Worm (Caenorhabditis elegans) whole organism, young adult: ENCODE data around the gene M162.15.
A peak's percentile ranks its signal among the peaks of the same experiment; 100 is the strongest.

Source experiments
- B0035.1 ChIP-seq: sonication (generic microtip); optimal IDR thresholded peaks from 2 replicates; lab custom pipeline; 2016; ENCODE audit warnings: missing genetic modification characterization, mild to moderate bottlenecking, missing compliant biosample characterization, missing genotype, missing genetic modification reagents
- B0336.3 ChIP-seq: fragments of 200-800 bp; sonication (Bioruptor generic); IDR thresholded peaks from 2 replicates; pipeline ENCODE4 v1.3.6; 2022; ENCODE audit warnings: missing genetic modification characterization, missing compliant biosample characterization
- C06A6.2 ChIP-seq: fragments of 200-800 bp; sonication (Bioruptor generic); conservative IDR thresholded peaks from 2 replicates; pipeline ENCODE4 v1.3.6; 2022; ENCODE audit warnings: missing genetic modification characterization, missing compliant biosample characterization
- C17E4.6 ChIP-seq: fragments of 200-800 bp; sonication (Bioruptor generic); IDR thresholded peaks from 2 replicates; pipeline ENCODE4 v1.3.6; 2022; ENCODE audit warnings: missing genetic modification reagents, missing genetic modification characterization, missing compliant biosample characterization
- D2030.7 ChIP-seq: fragments of 200-800 bp; sonication (Bioruptor generic); IDR thresholded peaks from 2 replicates; pipeline ENCODE4 v1.3.6; 2022; ENCODE audit warnings: missing genetic modification reagents, missing genetic modification characterization, missing compliant biosample characterization
- F37B4.10 ChIP-seq: fragments of 200-800 bp; sonication (Bioruptor generic); IDR thresholded peaks from 2 replicates; pipeline ENCODE4 v1.3.6; 2022; ENCODE audit warnings: missing genetic modification characterization, missing compliant biosample characterization
- F57C9.4 ChIP-seq: sonication (generic microtip); optimal IDR thresholded peaks from 2 replicates; lab custom pipeline; 2017; ENCODE audit warnings: mild to moderate bottlenecking, missing genetic modification characterization, missing compliant biosample characterization
- Y53F4B.3 ChIP-seq: fragments of 200-800 bp; sonication (Bioruptor generic); IDR thresholded peaks from 2 replicates; pipeline ENCODE4 v1.3.6; 2022; ENCODE audit warnings: missing genetic modification reagents, missing genetic modification characterization, missing compliant biosample characterization
- Y56A3A.18 ChIP-seq: fragments of 200-800 bp; sonication (Bioruptor generic); IDR thresholded peaks from 2 replicates; pipeline ENCODE4 v1.3.6; 2022; ENCODE audit warnings: missing genetic modification reagents, missing genetic modification characterization, missing compliant biosample characterization
- ama-1 ChIP-seq, 3 experiments: fragments of 150-350 bp in 1 of 3; sonication (generic microtip) in 2 of 3; optimal IDR thresholded peaks; 2 replicates each; lab custom pipeline; 2014 to 2018; ENCODE audit warnings: missing biosample characterization in 2 of 3, missing genetic modification characterization in 2 of 3, missing genetic modification reagents in 2 of 3
- aptf-3 ChIP-seq: fragments of 200-800 bp; sonication (Bioruptor generic); IDR thresholded peaks from 2 replicates; pipeline ENCODE4 v1.3.6; 2022; ENCODE audit warnings: missing genetic modification characterization, missing compliant biosample characterization
- athp-1 ChIP-seq: sonication (generic microtip); optimal IDR thresholded peaks from 2 replicates; lab custom pipeline; 2017; ENCODE audit warnings: mild to moderate bottlenecking, missing genetic modification characterization, missing compliant biosample characterization
- attf-6 ChIP-seq: fragments of 200-800 bp; sonication (Bioruptor generic); IDR thresholded peaks from 2 replicates; pipeline ENCODE4 v1.3.6; 2022; ENCODE audit warnings: missing genetic modification reagents, missing genetic modification characterization, missing compliant biosample characterization
- bed-2 ChIP-seq: fragments of 200-800 bp; sonication (Bioruptor generic); IDR thresholded peaks from 2 replicates; pipeline ENCODE4 v1.3.6; 2022; ENCODE audit warnings: missing genetic modification reagents, missing genetic modification characterization, missing compliant biosample characterization
- ccch-3 ChIP-seq: fragments of 200-800 bp; sonication (Bioruptor generic); optimal IDR thresholded peaks from 2 replicates; lab custom pipeline; 2018; ENCODE audit warnings: mild to moderate bottlenecking, missing genetic modification characterization, missing compliant biosample characterization
- cebp-1 ChIP-seq, 2 experiments: fragments of 200-800 bp in 1 of 2; sonication (Bioruptor generic) in 1 of 2; sonication (generic microtip) in 1 of 2; IDR thresholded peaks in 1 of 2; optimal IDR thresholded peaks in 1 of 2; 2 replicates each; pipeline versions ENCODE4 v1.3.6 to Lab custom; 2017 to 2022; ENCODE audit warnings: missing compliant biosample characterization in 2 of 2, missing genetic modification characterization in 2 of 2, mild to moderate bottlenecking in 1 of 2, missing genetic modification reagents in 1 of 2, moderate library complexity in 1 of 2
- ceh-100 ChIP-seq: fragments of 200-800 bp; sonication (Bioruptor generic); IDR thresholded peaks from 2 replicates; pipeline ENCODE4 v1.3.6; 2022; ENCODE audit warnings: missing genetic modification reagents, missing genetic modification characterization, missing compliant biosample characterization
- ceh-40 ChIP-seq: fragments of 200-800 bp; sonication (Bioruptor generic); IDR thresholded peaks from 2 replicates; pipeline ENCODE4 v1.3.6; 2022; ENCODE audit warnings: missing genetic modification characterization, missing compliant biosample characterization
- dpl-1 ChIP-seq: fragments of 150-350 bp; optimal IDR thresholded peaks from 2 replicates; lab custom pipeline; 2014; ENCODE audit warnings: missing biosample characterization, missing genetic modification reagents, missing genetic modification characterization
- egl-18 ChIP-seq: fragments of 200-800 bp; sonication (Bioruptor generic); IDR thresholded peaks from 2 replicates; pipeline ENCODE4 v1.3.6; 2022; ENCODE audit warnings: missing genetic modification reagents, missing genetic modification characterization, missing compliant biosample characterization
- egl-44 ChIP-seq: fragments of 200-800 bp; sonication (Bioruptor generic); IDR thresholded peaks from 2 replicates; pipeline ENCODE4 v1.3.6; 2022; ENCODE audit warnings: missing genetic modification reagents, missing genetic modification characterization, missing compliant biosample characterization
- egrh-3 ChIP-seq: fragments of 200-800 bp; sonication (Bioruptor generic); IDR thresholded peaks from 2 replicates; pipeline ENCODE4 v1.3.6; 2022; ENCODE audit warnings: missing genetic modification reagents, missing genetic modification characterization, missing compliant biosample characterization
- him-1 ChIP-seq: sonication (generic microtip); optimal IDR thresholded peaks from 2 replicates; lab custom pipeline; 2016; ENCODE audit warnings: missing genotype, missing genetic modification reagents, missing genetic modification characterization, missing compliant biosample characterization
- hlh-26 ChIP-seq: fragments of 200-800 bp; sonication (Bioruptor generic); conservative IDR thresholded peaks from 2 replicates; pipeline ENCODE4 v1.3.6; 2022; ENCODE audit warnings: missing genetic modification reagents, missing genetic modification characterization, missing compliant biosample characterization
- hmg-20 ChIP-seq: fragments of 200-800 bp; sonication (Bioruptor generic); IDR thresholded peaks from 2 replicates; pipeline ENCODE4 v1.3.6; 2022; ENCODE audit warnings: missing genetic modification reagents, missing genetic modification characterization, missing compliant biosample characterization
- lir-1 ChIP-seq: fragments of 200-800 bp; sonication (Bioruptor generic); conservative IDR thresholded peaks from 2 replicates; pipeline ENCODE4 v1.3.6; 2022; ENCODE audit warnings: missing genetic modification reagents, missing genetic modification characterization, missing compliant biosample characterization
- madf-8 ChIP-seq: fragments of 200-800 bp; sonication (Bioruptor generic); conservative IDR thresholded peaks from 2 replicates; pipeline ENCODE4 v1.3.6; 2022; ENCODE audit warnings: missing genetic modification reagents, missing genetic modification characterization, missing compliant biosample characterization
- mcd-1 ChIP-seq: fragments of 200-800 bp; sonication (Bioruptor generic); IDR thresholded peaks from 2 replicates; pipeline ENCODE4 v1.3.6; 2022; ENCODE audit warnings: missing genetic modification reagents, missing genetic modification characterization, missing compliant biosample characterization
- mxl-1 ChIP-seq: sonication (generic microtip); optimal IDR thresholded peaks from 2 replicates; lab custom pipeline; 2016; ENCODE audit warnings: missing genetic modification characterization, missing compliant biosample characterization
- nhr-120 ChIP-seq: fragments of 200-800 bp; sonication (Bioruptor generic); IDR thresholded peaks from 2 replicates; pipeline ENCODE4 v1.3.6; 2022; ENCODE audit warnings: missing genetic modification characterization, missing compliant biosample characterization
- sea-2 ChIP-seq: fragments of 200-800 bp; sonication (Bioruptor generic); IDR thresholded peaks from 2 replicates; pipeline ENCODE4 v1.3.6; 2022; ENCODE audit warnings: missing genetic modification characterization, missing compliant biosample characterization
- snpc-4 ChIP-seq, 5 experiments: fragments of 150-350 bp in 1 of 5; sonication (generic microtip) in 4 of 5; optimal IDR thresholded peaks; 2 replicates each; lab custom pipeline; 2014 to 2018; ENCODE audit warnings: missing genetic modification characterization in 5 of 5, missing biosample characterization in 3 of 5, antibody characterized with exemption in 2 of 5, mild to moderate bottlenecking in 2 of 5, missing compliant biosample characterization in 2 of 5, missing genotype in 2 of 5, moderate library complexity in 2 of 5, missing genetic modification reagents in 1 of 5
- sptf-2 ChIP-seq: fragments of 200-800 bp; sonication (Bioruptor generic); optimal IDR thresholded peaks from 2 replicates; lab custom pipeline; 2018; ENCODE audit warnings: mild to moderate bottlenecking, missing genetic modification characterization, missing compliant biosample characterization
- tbp1 ChIP-seq: fragments of 200-800 bp; sonication (Bioruptor generic); optimal IDR thresholded peaks from 2 replicates; lab custom pipeline; 2018; ENCODE audit warnings: mild to moderate bottlenecking, missing genetic modification characterization, missing compliant biosample characterization
- xnd-1 ChIP-seq: sonication (generic microtip); optimal IDR thresholded peaks from 2 replicates; lab custom pipeline; 2016; ENCODE audit warnings: missing genotype, missing genetic modification reagents, missing genetic modification characterization, missing compliant biosample characterization
- zfh-2 ChIP-seq: fragments of 200-800 bp; sonication (Bioruptor generic); conservative IDR thresholded peaks from 2 replicates; pipeline ENCODE4 v1.3.6; 2022; ENCODE audit warnings: missing genetic modification reagents, missing genetic modification characterization, missing compliant biosample characterization
- ztf-18 ChIP-seq: sonication (generic microtip); optimal IDR thresholded peaks from 2 replicates; lab custom pipeline; 2016; ENCODE audit warnings: missing genotype, mild to moderate bottlenecking, missing genetic modification characterization, missing compliant biosample characterization
- ztf-26 ChIP-seq: sonication (generic microtip); optimal IDR thresholded peaks from 2 replicates; lab custom pipeline; 2017; ENCODE audit warnings: missing genetic modification characterization, missing compliant biosample characterization
- ztf-6 ChIP-seq: fragments of 200-800 bp; sonication (Bioruptor generic); IDR thresholded peaks from 2 replicates; pipeline ENCODE4 v1.3.6; 2022; ENCODE audit warnings: missing genetic modification reagents, missing genetic modification characterization, missing compliant biosample characterization

Gene M162.15

ce11 chrV:19741034-19741433 is 30.5 kb downstream of the M162.15 start, which contains the start of gene W04E12.2:
Gene W04E12.2 (minus strand): TSS chrV:19741134.
- TF ChIP-seq athp-1 (tag; lab: Kevin White, UChicago) = no peak
- TF ChIP-seq ztf-26 (tag; lab: Kevin White, UChicago) = no peak
- TF ChIP-seq madf-8 (GFP tag; lab: Robert Waterston, UW) = no peak
- no peak for TF ChIP-seq mcd-1
- no peak for TF ChIP-seq Y56A3A.18
- no peak for TF ChIP-seq egl-18 (GFP tag; lab: Robert Waterston, UW)
- no peak for TF ChIP-seq snpc-4 (GFP tag; optimal IDR thresholded peaks at IDR 0.05; lab: Kevin White, UChicago)
- no peak for TF ChIP-seq snpc-4 (tag; optimal IDR thresholded peaks at IDR 0.05; lab: Kevin White, UChicago)
- TF ChIP-seq lir-1 (GFP tag; lab: Robert Waterston, UW) = no peak
- TF ChIP-seq egl-44 (GFP tag; lab: Robert Waterston, UW) = no peak
- no peak for TF ChIP-seq hlh-26 (GFP tag; lab: Robert Waterston, UW)
- no peak for TF ChIP-seq ccch-3 (GFP tag; lab: Kevin White, UChicago)
- TF ChIP-seq ama-1 (optimal IDR thresholded peaks at IDR 0.05; lab: Kevin White, UChicago) = no peak
- TF ChIP-seq ama-1 (GFP tag; optimal IDR thresholded peaks at IDR 0.05; lab: Kevin White, UChicago) = no peak
- no peak for TF ChIP-seq sptf-2
- no peak for TF ChIP-seq ceh-40 (GFP tag; lab: Robert Waterston, UW)
- TF ChIP-seq zfh-2 (GFP tag; lab: Robert Waterston, UW) = no peak

- no peak for TF ChIP-seq bed-2 (GFP tag; lab: Robert Waterston, UW)
- no peak for TF ChIP-seq dpl-1
- no peak for TF ChIP-seq B0035.1
- TF ChIP-seq F57C9.4 = no peak
- no peak for TF ChIP-seq cebp-1 (GFP tag; IDR thresholded peaks at IDR 0.05; lab: Robert Waterston, UW)
- no peak for TF ChIP-seq cebp-1 (tag; optimal IDR thresholded peaks at IDR 0.05; lab: Kevin White, UChicago)
- no peak for TF ChIP-seq ceh-100 (GFP tag; lab: Robert Waterston, UW)
- no peak for TF ChIP-seq him-1 (tag; lab: Kevin White, UChicago)
- TF ChIP-seq ztf-6 (GFP tag; lab: Robert Waterston, UW) = no peak
- TF ChIP-seq D2030.7 (GFP tag; lab: Robert Waterston, UW) = no peak
Measured at ce11 chrV:19738117-19738516, 33.4 kb downstream of the M162.15 start, which contains the start of gene fbxa-131. Gene fbxa-131 (plus strand): TSS chrV:19738417.

- TF ChIP-seq mxl-1 = no peak
- TF ChIP-seq C06A6.2 (GFP tag; lab: Robert Waterston, UW) = no peak
- TF ChIP-seq aptf-3 = no peak
- TF ChIP-seq Y56A3A.18 = no peak
- no peak for TF ChIP-seq madf-8 (GFP tag; lab: Robert Waterston, UW)
- no peak for TF ChIP-seq ztf-26 (tag; lab: Kevin White, UChicago)
- TF ChIP-seq ceh-100 (GFP tag; lab: Robert Waterston, UW) = no peak
- no peak for TF ChIP-seq hmg-20 (GFP tag; lab: Robert Waterston, UW)
- TF ChIP-seq xnd-1 = no peak
- no peak for TF ChIP-seq D2030.7 (GFP tag; lab: Robert Waterston, UW)
- no peak for TF ChIP-seq sea-2 (GFP tag; lab: Robert Waterston, UW)
Measured at ce11 chrV:19737458-19737857, 34.1 kb downstream of the M162.15 start, which contains the start of gene W04E12.7. Gene W04E12.7 (minus strand): TSS chrV:19737558.

- 0 out of 2 replicates have a peak, but pooled peaks have one; percentile 36 for TF ChIP-seq C17E4.6 (GFP tag; lab: Robert Waterston, UW)
- TF ChIP-seq Y53F4B.3 (GFP tag; lab: Robert Waterston, UW) = no peak
- TF ChIP-seq ztf-18 (tag; lab: Kevin White, UChicago) = no peak
- no peak for TF ChIP-seq bed-2 (GFP tag; lab: Robert Waterston, UW)
- peak; percentile 48; the same call in 1 of the 2 replicates for TF ChIP-seq egrh-3 (GFP tag; lab: Robert Waterston, UW)
- TF ChIP-seq nhr-120 = 0 out of 2 replicates have a peak, but pooled peaks have one; percentile 51
- TF ChIP-seq zfh-2 (GFP tag; lab: Robert Waterston, UW) = peak; percentile 85
- no peak for TF ChIP-seq B0336.3 (GFP tag; lab: Robert Waterston, UW)
- TF ChIP-seq aptf-3 = 0 out of 2 replicates have a peak, but pooled peaks have one; percentile 38
- no peak for TF ChIP-seq cebp-1 (GFP tag; IDR thresholded peaks at IDR 0.05; lab: Robert Waterston, UW)
- no peak for TF ChIP-seq cebp-1 (tag; optimal IDR thresholded peaks at IDR 0.05; lab: Kevin White, UChicago)
- TF ChIP-seq tbp1 (GFP tag; lab: Kevin White, UChicago) = no peak
- no peak for TF ChIP-seq F37B4.10 (GFP tag; lab: Robert Waterston, UW)
- no peak for TF ChIP-seq attf-6 (GFP tag; lab: Robert Waterston, UW)
Measured at ce11 chrV:19733728-19734127, 37.8 kb downstream of the M162.15 start.
